Worm (Caenorhabditis elegans): ENCODE measurements around the gene Y102A11A.1.

The Y102A11A.1 gene

DNA sequence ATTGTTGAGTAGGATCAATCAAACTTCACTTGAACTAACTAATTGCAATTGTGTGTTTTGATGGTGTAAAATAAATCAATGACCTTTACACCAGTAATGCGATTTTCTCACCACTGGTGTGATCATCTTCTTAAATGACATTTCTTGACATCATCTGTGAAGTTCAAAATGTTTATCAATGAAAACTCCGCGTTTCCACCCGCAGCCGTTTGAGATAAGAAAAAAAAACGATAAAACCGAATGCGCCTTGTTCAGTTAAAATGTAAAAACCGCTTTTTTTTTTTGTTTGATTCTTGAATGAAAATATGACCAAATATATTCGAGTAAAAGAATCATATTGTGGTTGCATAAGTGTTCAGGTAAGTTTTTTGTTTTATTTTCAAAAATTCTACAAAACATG is at the start of gene Y102A11A.1:
Gene Y102A11A.1 (plus strand): TSS at position 223 of the 400 bp plus-strand sequence.
- no peak for TF ChIP-seq flt-1 (GFP tag; IDR thresholded peaks at IDR 0.05)
- no peak for TF ChIP-seq tbx-11 (GFP tag; IDR thresholded peaks at IDR 0.05)
- TF ChIP-seq pes-1 (GFP tag; IDR thresholded peaks at IDR 0.05): no peak
- no peak for TF ChIP-seq aly-1 (tag; optimal IDR thresholded peaks at IDR 0.05)
- TF ChIP-seq ets-7 (tag; optimal IDR thresholded peaks at IDR 0.05): no peak
- TF ChIP-seq scrt-1 (GFP tag; IDR thresholded peaks at IDR 0.05): no peak
- TF ChIP-seq tbx-37 (GFP tag; conservative IDR thresholded peaks at IDR 0.05): no peak
- TF ChIP-seq sea-1 (GFP tag; conservative IDR thresholded peaks at IDR 0.05): no peak
- TF ChIP-seq hmg-4 (GFP tag; optimal IDR thresholded peaks at IDR 0.05): no peak
- TF ChIP-seq F13C5.2 (tag; optimal IDR thresholded peaks at IDR 0.05): no peak
- TF ChIP-seq tra-4 (tag; optimal IDR thresholded peaks at IDR 0.05): no peak

DNA sequence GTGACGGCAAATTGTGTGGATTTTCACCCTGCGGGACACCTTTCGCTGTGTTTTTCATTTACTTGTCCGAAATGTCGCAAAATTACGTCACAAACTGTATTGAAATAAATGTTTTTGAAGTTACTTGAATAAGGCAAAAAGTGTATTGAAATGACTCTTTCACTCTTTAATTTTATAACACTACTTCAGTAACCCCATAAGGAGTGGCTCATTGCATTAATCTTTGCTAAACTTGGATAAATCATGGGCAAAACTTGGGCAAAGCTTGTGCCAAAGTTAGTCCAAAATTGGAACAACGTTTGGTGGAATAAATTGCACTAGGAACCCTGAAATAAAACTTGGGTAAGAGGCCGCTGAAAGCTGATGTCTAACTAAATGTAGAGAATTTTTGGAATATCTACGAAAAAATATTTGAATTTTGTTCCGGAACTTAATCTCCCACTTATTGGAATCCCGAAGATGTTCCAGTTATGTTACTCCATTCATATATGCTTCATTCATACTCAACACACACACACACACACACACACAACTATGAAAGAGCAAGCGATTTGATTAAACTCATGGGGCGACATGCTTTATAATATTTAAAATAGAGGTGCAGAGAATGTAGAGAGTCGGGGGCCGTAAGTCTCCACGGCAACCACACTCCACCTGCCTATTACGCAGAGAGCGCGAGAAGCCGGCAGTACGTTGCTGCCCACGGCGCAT is 39.0 kb upstream of the Y102A11A.1 start, which contains the start of gene Y102A11A.9:
Gene Y102A11A.9 (plus strand): TSS at position 661 of the 711 bp plus-strand sequence.
- TF ChIP-seq sea-1 (GFP tag; conservative IDR thresholded peaks at IDR 0.05): no peak
- no peak for TF ChIP-seq scrt-1 (GFP tag; IDR thresholded peaks at IDR 0.05)
- no peak for TF ChIP-seq tbx-37 (GFP tag; conservative IDR thresholded peaks at IDR 0.05)
- no peak for TF ChIP-seq flt-1 (GFP tag; IDR thresholded peaks at IDR 0.05)
- no peak for TF ChIP-seq pes-1 (GFP tag; IDR thresholded peaks at IDR 0.05)
- no peak for TF ChIP-seq tbx-11 (GFP tag; IDR thresholded peaks at IDR 0.05)
- TF ChIP-seq hmbx-1 (tag; optimal IDR thresholded peaks at IDR 0.05): no peak
- no peak for TF ChIP-seq ets-7 (tag; optimal IDR thresholded peaks at IDR 0.05)
- TF ChIP-seq ceh-13 (GFP tag; optimal IDR thresholded peaks at IDR 0.05): no peak
- TF ChIP-seq ama-1 (optimal IDR thresholded peaks at IDR 0.05): no peak
- TF ChIP-seq B0310.2 (tag; optimal IDR thresholded peaks at IDR 0.05): no peak
- no peak for TF ChIP-seq hmg-4 (GFP tag; optimal IDR thresholded peaks at IDR 0.05)

DNA sequence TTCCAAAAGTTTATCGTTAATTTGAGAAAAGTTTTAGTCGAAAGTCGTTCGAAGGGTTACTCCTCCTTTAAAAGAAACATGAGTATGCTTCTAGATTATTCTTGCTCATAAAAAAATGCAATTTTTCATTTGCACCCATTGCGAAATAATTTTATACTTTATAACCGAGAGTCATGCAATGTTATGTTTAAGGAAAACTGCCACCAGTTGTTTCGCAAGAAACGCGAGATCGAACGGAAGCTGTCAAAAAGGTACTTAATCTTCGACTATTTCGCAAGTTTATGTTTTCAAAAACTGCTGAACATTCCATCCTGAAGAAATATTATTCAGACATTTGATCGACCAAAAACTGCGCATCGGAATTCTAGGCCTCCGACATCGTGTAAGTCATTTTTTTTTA is 37.7 kb upstream of the Y102A11A.1 start:
- TF ChIP-seq ceh-13 (GFP tag; optimal IDR thresholded peaks at IDR 0.05): no peak
- no peak for TF ChIP-seq B0310.2 (tag; optimal IDR thresholded peaks at IDR 0.05)
- no peak for TF ChIP-seq hnd-1 (tag; optimal IDR thresholded peaks at IDR 0.05)
- TF ChIP-seq sea-1 (GFP tag; conservative IDR thresholded peaks at IDR 0.05): no peak
- TF ChIP-seq tbx-37 (GFP tag; conservative IDR thresholded peaks at IDR 0.05): no peak
- no peak for TF ChIP-seq flt-1 (GFP tag; IDR thresholded peaks at IDR 0.05)
- no peak for TF ChIP-seq tbx-11 (GFP tag; IDR thresholded peaks at IDR 0.05)
- TF ChIP-seq ama-1 (optimal IDR thresholded peaks at IDR 0.05): no peak
- TF ChIP-seq F13C5.2 (tag; optimal IDR thresholded peaks at IDR 0.05): no peak
- no peak for TF ChIP-seq hmg-4 (GFP tag; optimal IDR thresholded peaks at IDR 0.05)
- TF ChIP-seq hmbx-1 (tag; optimal IDR thresholded peaks at IDR 0.05): no peak
- no peak for TF ChIP-seq tra-4 (tag; optimal IDR thresholded peaks at IDR 0.05)
- TF ChIP-seq ets-7 (tag; optimal IDR thresholded peaks at IDR 0.05): no peak

DNA sequence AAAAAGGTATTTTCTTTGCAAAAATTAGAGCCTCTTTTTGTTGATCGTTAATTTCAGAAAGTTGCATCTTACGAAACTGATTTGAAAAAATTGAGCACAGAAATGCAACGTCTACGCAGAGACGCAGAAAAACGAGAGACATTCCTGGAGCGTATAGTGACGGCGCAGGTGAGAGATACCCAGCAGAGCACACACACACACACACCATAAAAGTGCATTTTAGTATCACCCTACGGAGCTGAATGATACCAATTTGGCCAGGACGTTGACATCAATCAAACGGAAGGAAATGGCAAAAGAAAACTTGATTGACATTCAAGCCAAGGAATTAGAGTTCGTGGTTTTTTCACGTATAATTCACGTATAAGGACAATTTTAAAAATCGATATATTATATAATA is 37.1 kb upstream of the Y102A11A.1 start:
- no peak for TF ChIP-seq hmg-4 (GFP tag; optimal IDR thresholded peaks at IDR 0.05)
- TF ChIP-seq flt-1 (GFP tag; IDR thresholded peaks at IDR 0.05): no peak
- TF ChIP-seq tbx-11 (GFP tag; IDR thresholded peaks at IDR 0.05): no peak
- TF ChIP-seq ceh-36 (tag; optimal IDR thresholded peaks at IDR 0.05): no peak
- no peak for TF ChIP-seq ets-7 (tag; optimal IDR thresholded peaks at IDR 0.05)
- TF ChIP-seq sea-1 (GFP tag; conservative IDR thresholded peaks at IDR 0.05): no peak
- TF ChIP-seq tra-4 (tag; optimal IDR thresholded peaks at IDR 0.05): no peak
- no peak for TF ChIP-seq hmbx-1 (tag; optimal IDR thresholded peaks at IDR 0.05)
- no peak for TF ChIP-seq F13C5.2 (tag; optimal IDR thresholded peaks at IDR 0.05)
- no peak for TF ChIP-seq hnd-1 (tag; optimal IDR thresholded peaks at IDR 0.05)
- TF ChIP-seq pes-1 (GFP tag; IDR thresholded peaks at IDR 0.05): no peak
- no peak for TF ChIP-seq ama-1 (optimal IDR thresholded peaks at IDR 0.05)
- no peak for TF ChIP-seq aly-1 (tag; optimal IDR thresholded peaks at IDR 0.05)

DNA sequence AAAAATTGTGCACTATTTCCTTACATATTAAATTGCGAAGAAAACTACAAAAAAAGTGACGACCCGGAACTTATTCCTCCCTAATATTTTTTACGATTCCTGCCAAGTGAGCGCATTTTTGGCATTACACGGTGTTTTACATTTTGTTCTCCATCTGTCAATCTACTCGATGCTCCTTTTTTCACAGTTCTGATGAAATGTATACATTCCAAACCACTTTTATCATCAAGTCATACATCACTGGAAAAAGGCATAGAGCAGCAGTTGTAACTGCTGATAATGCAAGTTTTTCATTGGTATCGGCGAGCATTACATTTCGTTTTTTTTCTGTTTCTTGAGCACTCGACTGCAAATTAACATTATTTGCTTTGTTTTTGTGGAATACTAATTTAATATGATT is 33.4 kb upstream of the Y102A11A.1 start:
- TF ChIP-seq tra-4 (tag; optimal IDR thresholded peaks at IDR 0.05) (no peak), hnd-1 (tag; optimal IDR thresholded peaks at IDR 0.05) (no peak), flt-1 (GFP tag; IDR thresholded peaks at IDR 0.05) (no peak), ets-7 (tag; optimal IDR thresholded peaks at IDR 0.05) (no peak), tbx-37 (GFP tag; conservative IDR thresholded peaks at IDR 0.05) (no peak), ama-1 (optimal IDR thresholded peaks at IDR 0.05) (no peak), hmg-4 (GFP tag; optimal IDR thresholded peaks at IDR 0.05) (no peak), sea-1 (GFP tag; conservative IDR thresholded peaks at IDR 0.05) (no peak), tbx-11 (GFP tag; IDR thresholded peaks at IDR 0.05) (no peak), F13C5.2 (tag; optimal IDR thresholded peaks at IDR 0.05) (no peak), B0310.2 (tag; optimal IDR thresholded peaks at IDR 0.05) (no peak), ceh-36 (tag; optimal IDR thresholded peaks at IDR 0.05) (no peak)

DNA sequence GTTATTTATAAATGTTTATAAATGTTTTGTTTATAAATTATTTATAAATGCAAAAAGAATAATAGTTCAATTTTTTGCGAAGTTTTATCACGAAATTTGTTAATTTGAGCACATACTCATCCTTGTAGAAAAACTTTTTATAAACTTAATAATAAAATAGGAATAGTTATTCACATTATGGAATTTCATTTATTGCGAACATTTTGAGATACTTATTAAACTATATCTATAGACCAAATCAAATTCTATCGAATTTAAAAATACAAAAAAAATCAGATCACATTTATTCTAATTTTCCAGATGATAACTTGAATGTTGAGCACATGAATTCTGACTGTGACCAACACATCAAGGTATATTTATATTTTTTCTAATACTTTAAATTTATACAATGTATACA is 32.8 kb upstream of the Y102A11A.1 start, which contains the start of gene Y102A11A.3:
Gene Y102A11A.3 (plus strand): TSS at position 301 of the 400 bp plus-strand sequence.
- TF ChIP-seq ets-7 (tag; optimal IDR thresholded peaks at IDR 0.05) (no peak), B0310.2 (tag; optimal IDR thresholded peaks at IDR 0.05) (no peak), F13C5.2 (tag; optimal IDR thresholded peaks at IDR 0.05) (no peak), tbx-11 (GFP tag; IDR thresholded peaks at IDR 0.05) (no peak), flt-1 (GFP tag; IDR thresholded peaks at IDR 0.05) (no peak), pes-1 (GFP tag; IDR thresholded peaks at IDR 0.05) (no peak), tbx-37 (GFP tag; conservative IDR thresholded peaks at IDR 0.05) (no peak), scrt-1 (GFP tag; IDR thresholded peaks at IDR 0.05) (no peak), aly-1 (tag; optimal IDR thresholded peaks at IDR 0.05) (no peak), hmbx-1 (tag; optimal IDR thresholded peaks at IDR 0.05) (no peak)

DNA sequence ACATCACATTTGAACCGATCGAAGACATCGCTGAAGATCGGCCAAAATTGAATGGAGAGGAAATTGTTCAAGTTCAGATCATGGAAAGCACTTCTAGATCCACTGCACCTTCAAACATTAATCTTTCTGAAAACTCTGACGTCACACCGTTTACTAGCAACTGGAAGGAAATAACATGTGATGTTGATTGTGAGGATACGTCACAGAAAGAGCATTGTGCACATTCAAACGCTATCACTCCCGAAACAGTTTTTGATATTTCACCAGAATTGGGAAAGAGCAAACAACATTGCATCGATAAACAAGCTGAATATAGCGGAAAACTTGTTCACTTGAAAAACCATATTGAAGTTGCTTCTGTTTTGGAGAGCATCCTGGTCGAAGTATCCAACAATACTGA is 30.1 kb upstream of the Y102A11A.1 start:
- no peak for TF ChIP-seq tra-4 (tag; optimal IDR thresholded peaks at IDR 0.05)
- no peak for TF ChIP-seq ama-1 (optimal IDR thresholded peaks at IDR 0.05)
- no peak for TF ChIP-seq hnd-1 (tag; optimal IDR thresholded peaks at IDR 0.05)
- TF ChIP-seq tbx-11 (GFP tag; IDR thresholded peaks at IDR 0.05): no peak
- no peak for TF ChIP-seq hmbx-1 (tag; optimal IDR thresholded peaks at IDR 0.05)
- no peak for TF ChIP-seq hmg-4 (GFP tag; optimal IDR thresholded peaks at IDR 0.05)
- no peak for TF ChIP-seq ceh-13 (GFP tag; optimal IDR thresholded peaks at IDR 0.05)
- TF ChIP-seq ceh-36 (tag; optimal IDR thresholded peaks at IDR 0.05): no peak
- no peak for TF ChIP-seq ets-7 (tag; optimal IDR thresholded peaks at IDR 0.05)
- TF ChIP-seq F13C5.2 (tag; optimal IDR thresholded peaks at IDR 0.05): no peak
- TF ChIP-seq tbx-37 (GFP tag; conservative IDR thresholded peaks at IDR 0.05): no peak
